Fruit fly (Drosophila melanogaster) whole organism, embryonic: ENCODE results near the gene stg.

Source experiments
- Aef1 ChIP-seq: fragments of 200-800 bp; sonication (Bioruptor generic); IDR thresholded peaks from 3 replicates; pipeline ENCODE4 v1.3.6; 2022; ENCODE audit warnings: missing biosample characterization, missing genetic modification characterization
- Bdp1 ChIP-seq: fragments of 200-800 bp; sonication (Bioruptor generic); optimal IDR thresholded peaks from 3 replicates; lab custom pipeline; 2016; ENCODE audit warnings: missing biosample characterization, missing genetic modification characterization
- CG10565 ChIP-seq: fragments of 200-800 bp; sonication (Bioruptor generic); optimal IDR thresholded peaks from 3 replicates; lab custom pipeline; 2016; ENCODE audit warnings: missing biosample characterization, mild to moderate bottlenecking, missing genetic modification characterization
- CG11696 ChIP-seq: fragments of 200-800 bp; sonication (Bioruptor generic); IDR thresholded peaks from 2 replicates; pipeline ENCODE4 v1.3.6; 2022; ENCODE audit warnings: missing biosample characterization, missing genetic modification characterization
- CG13296 ChIP-seq: fragments of 200-800 bp; sonication (Bioruptor generic); optimal IDR thresholded peaks from 3 replicates; lab custom pipeline; 2018; ENCODE audit warnings: missing biosample characterization, mild to moderate bottlenecking, missing genetic modification characterization
- CG17186 ChIP-seq: fragments of 200-800 bp; sonication (Bioruptor generic); optimal IDR thresholded peaks from 3 replicates; lab custom pipeline; 2017; ENCODE audit warnings: missing biosample characterization, missing genetic modification reagents, missing genetic modification characterization
- CG17361 ChIP-seq: fragments of 200-800 bp; sonication (Bioruptor generic); IDR thresholded peaks from 3 replicates; pipeline ENCODE4 v1.3.6; 2022; ENCODE audit warnings: missing biosample characterization, missing genetic modification characterization
- CG1792 ChIP-seq: fragments of 200-800 bp; sonication (Bioruptor generic); optimal IDR thresholded peaks from 2 replicates; lab custom pipeline; 2016; ENCODE audit warnings: missing biosample characterization, missing genetic modification characterization
- CG18011 ChIP-seq: fragments of 200-800 bp; sonication (Bioruptor generic); optimal IDR thresholded peaks from 2 replicates; lab custom pipeline; 2017; ENCODE audit warnings: missing biosample characterization, missing genetic modification characterization, mild to moderate bottlenecking, moderate library complexity, missing genotype
- CG30020 ChIP-seq: fragments of 200-800 bp; optimal IDR thresholded peaks from 2 replicates; lab custom pipeline; 2019; ENCODE audit warnings: missing biosample characterization, mild to moderate bottlenecking, missing genetic modification characterization, moderate library complexity
- CG3847 ChIP-seq: fragments of 200-800 bp; sonication (Bioruptor generic); IDR thresholded peaks from 2 replicates; pipeline ENCODE4 v1.3.6; 2022; ENCODE audit warnings: missing biosample characterization, missing genetic modification characterization
- CG43689 ChIP-seq: fragments of 200-800 bp; sonication (Bioruptor generic); IDR thresholded peaks from 2 replicates; pipeline ENCODE4 v1.3.6; 2022; ENCODE audit warnings: missing biosample characterization, missing genetic modification characterization
- CG4404 ChIP-seq: fragments of 200-800 bp; sonication (Bioruptor generic); IDR thresholded peaks from 2 replicates; pipeline ENCODE4 v1.3.6; 2022; ENCODE audit warnings: missing biosample characterization, missing genetic modification characterization
- CG6254 ChIP-seq: fragments of 200-800 bp; sonication (Bioruptor generic); optimal IDR thresholded peaks from 3 replicates; lab custom pipeline; 2017; ENCODE audit warnings: mild to moderate bottlenecking, missing biosample characterization, missing genetic modification reagents, missing genetic modification characterization
- CG7987 ChIP-seq: fragments of 200-800 bp; sonication (Bioruptor generic); optimal IDR thresholded peaks from 2 replicates; lab custom pipeline; 2018; ENCODE audit warnings: missing biosample characterization, mild to moderate bottlenecking, missing genetic modification characterization, moderate library complexity
- CG8281 ChIP-seq: fragments of 200-800 bp; sonication (Bioruptor generic); optimal IDR thresholded peaks from 2 replicates; lab custom pipeline; 2018; ENCODE audit warnings: missing biosample characterization, mild to moderate bottlenecking, missing genetic modification characterization, moderate library complexity
- CG8478 ChIP-seq: fragments of >200 bp; optimal IDR thresholded peaks from 2 replicates; lab custom pipeline; 2018
- CG8924 ChIP-seq: fragments of 200-800 bp; optimal IDR thresholded peaks from 3 replicates; lab custom pipeline; 2019; ENCODE audit warnings: missing biosample characterization, mild to moderate bottlenecking, missing genetic modification characterization, moderate library complexity
- CG9437 ChIP-seq: fragments of 200-800 bp; sonication (Bioruptor generic); optimal IDR thresholded peaks from 2 replicates; lab custom pipeline; 2018; ENCODE audit warnings: missing biosample characterization, mild to moderate bottlenecking, missing genetic modification characterization
- D ChIP-seq, 2 experiments: fragments of 200-800 bp in 1 of 2; fragments of >200 bp in 1 of 2; sonication (Bioruptor generic) in 1 of 2; optimal IDR thresholded peaks; 2 replicates in 1 of 2; 3 replicates in 1 of 2; lab custom pipeline; 2017; ENCODE audit warnings: mild to moderate bottlenecking in 1 of 2, missing biosample characterization in 1 of 2, missing genetic modification characterization in 1 of 2, missing genetic modification reagents in 1 of 2
- D19A ChIP-seq: fragments of 200-800 bp; optimal IDR thresholded peaks from 3 replicates; lab custom pipeline; 2019; ENCODE audit warnings: missing biosample characterization, mild to moderate bottlenecking, missing genetic modification characterization, moderate library complexity
- Dek ChIP-seq: fragments of 200-800 bp; sonication (Bioruptor generic); optimal IDR thresholded peaks from 3 replicates; lab custom pipeline; 2019; ENCODE audit warnings: missing biosample characterization, mild to moderate bottlenecking, missing genetic modification characterization, moderate library complexity
- Doc2 ChIP-seq: fragments of 200-800 bp; sonication (Bioruptor generic); IDR thresholded peaks from 2 replicates; pipeline ENCODE4 v1.3.6; 2022; ENCODE audit warnings: missing biosample characterization, missing genetic modification characterization
- Lpt ChIP-seq: fragments of >200 bp; optimal IDR thresholded peaks from 2 replicates; lab custom pipeline; 2018; ENCODE audit warnings: missing biosample characterization, missing genetic modification characterization
- Meics ChIP-seq: fragments of 200-800 bp; sonication (Bioruptor generic); optimal IDR thresholded peaks from 2 replicates; lab custom pipeline; 2017; ENCODE audit warnings: missing biosample characterization, mild to moderate bottlenecking, missing genetic modification characterization
- NC2α ChIP-seq: fragments of 200-800 bp; sonication (Bioruptor generic); optimal IDR thresholded peaks from 2 replicates; lab custom pipeline; 2016; ENCODE audit warnings: missing biosample characterization, missing genetic modification characterization
- Neu2 ChIP-seq: fragments of 200-800 bp; sonication (Bioruptor generic); optimal IDR thresholded peaks from 3 replicates; lab custom pipeline; 2016; ENCODE audit warnings: missing biosample characterization, missing genetic modification characterization, borderline replicate concordance
- Rfx ChIP-seq: fragments of 200-800 bp; sonication (Bioruptor generic); IDR thresholded peaks from 2 replicates; pipeline ENCODE4 v1.3.6; 2022; ENCODE audit warnings: missing biosample characterization, missing genetic modification characterization
- Scr ChIP-seq: fragments of 200-800 bp; sonication (Bioruptor generic); IDR thresholded peaks from 2 replicates; pipeline ENCODE4 v1.3.6; 2022; ENCODE audit warnings: missing biosample characterization, missing genetic modification characterization; ENCODE audit not compliant: partially characterized antibody
- Sox102F ChIP-seq: fragments of 200-800 bp; sonication (Bioruptor generic); optimal IDR thresholded peaks from 2 replicates; lab custom pipeline; 2018; ENCODE audit warnings: missing biosample characterization, mild to moderate bottlenecking, missing genetic modification characterization, moderate library complexity
- Sry-β ChIP-seq: fragments of 200-800 bp; sonication (Bioruptor generic); optimal IDR thresholded peaks from 2 replicates; lab custom pipeline; 2018; ENCODE audit warnings: missing biosample characterization, mild to moderate bottlenecking, missing genetic modification characterization, moderate library complexity
- Trl ChIP-seq, 3 experiments: fragments of >200 bp in 2 of 3; fragments of 200-800 bp in 1 of 3; sonication (Bioruptor generic) in 1 of 3; optimal IDR thresholded peaks; 2 replicates in 1 of 3; 3 replicates in 2 of 3; lab custom pipeline; 2016 to 2017; ENCODE audit warnings: missing biosample characterization in 1 of 3, missing genetic modification characterization in 1 of 3
- br ChIP-seq: fragments of >200 bp; optimal IDR thresholded peaks from 2 replicates; lab custom pipeline; 2017
- chm ChIP-seq: fragments of 200-800 bp; sonication (Bioruptor generic); IDR thresholded peaks from 2 replicates; pipeline ENCODE4 v1.3.6; 2022; ENCODE audit warnings: missing biosample characterization, missing genetic modification characterization
- chn ChIP-seq: fragments of 200-800 bp; sonication (Bioruptor generic); optimal IDR thresholded peaks from 2 replicates; lab custom pipeline; 2016; ENCODE audit warnings: missing biosample characterization, missing genetic modification characterization
- dimm ChIP-seq: fragments of 200-800 bp; sonication (Bioruptor generic); IDR thresholded peaks from 2 replicates; pipeline ENCODE4 v1.3.6; 2022; ENCODE audit warnings: missing biosample characterization, missing genetic modification characterization
- fd64A ChIP-seq: fragments of 200-800 bp; sonication (Bioruptor generic); optimal IDR thresholded peaks from 3 replicates; lab custom pipeline; 2018; ENCODE audit warnings: missing biosample characterization, mild to moderate bottlenecking, missing genetic modification characterization
- gt ChIP-seq: fragments of 200-800 bp; sonication (Bioruptor generic); IDR thresholded peaks from 2 replicates; pipeline ENCODE4 v1.3.6; 2022; ENCODE audit warnings: missing biosample characterization, missing genetic modification characterization
- her ChIP-seq: fragments of 200-800 bp; sonication (Bioruptor generic); optimal IDR thresholded peaks from 2 replicates; lab custom pipeline; 2016; ENCODE audit warnings: missing biosample characterization, missing genetic modification characterization
- mam ChIP-seq: fragments of 200-800 bp; sonication (Bioruptor generic); optimal IDR thresholded peaks from 3 replicates; lab custom pipeline; 2016; ENCODE audit warnings: missing biosample characterization, missing genetic modification characterization
- p53 ChIP-seq: fragments of 200-800 bp; sonication (Bioruptor generic); optimal IDR thresholded peaks from 2 replicates; lab custom pipeline; 2016; ENCODE audit warnings: missing biosample characterization, missing genetic modification characterization
- pan ChIP-seq, 4 experiments: fragments of >200 bp in 3 of 4; fragments of 200-800 bp in 1 of 4; sonication (Bioruptor generic) in 1 of 4; optimal IDR thresholded peaks in 3 of 4; IDR thresholded peaks in 1 of 4; 2 replicates each; pipeline versions ENCODE4 v1.3.6 to Lab custom; 2017 to 2022; ENCODE audit warnings: missing biosample characterization in 2 of 4, missing genetic modification characterization in 2 of 4, mixed read lengths in 1 of 4
- pho ChIP-seq: fragments of 200-800 bp; sonication (Bioruptor generic); optimal IDR thresholded peaks from 2 replicates; lab custom pipeline; 2016; ENCODE audit warnings: missing biosample characterization, missing genetic modification characterization
- sisA ChIP-seq: fragments of 200-800 bp; sonication (Bioruptor generic); IDR thresholded peaks from 2 replicates; pipeline ENCODE4 v1.3.6; 2022; ENCODE audit warnings: missing biosample characterization, missing genetic modification characterization
- so ChIP-seq: fragments of 200-800 bp; sonication (Bioruptor generic); IDR thresholded peaks from 3 replicates; pipeline ENCODE4 v1.3.6; 2022; ENCODE audit warnings: missing biosample characterization, missing genetic modification characterization
- stwl ChIP-seq: fragments of 200-800 bp; sonication (Bioruptor generic); optimal IDR thresholded peaks from 3 replicates; lab custom pipeline; 2018; ENCODE audit warnings: missing biosample characterization, mild to moderate bottlenecking, missing genetic modification characterization, moderate library complexity
- tio ChIP-seq: fragments of 200-800 bp; sonication (Bioruptor generic); optimal IDR thresholded peaks from 2 replicates; lab custom pipeline; 2017; ENCODE audit warnings: missing biosample characterization, missing genetic modification characterization, inconsistent platforms
- twi ChIP-seq: fragments of 200-800 bp; optimal IDR thresholded peaks from 2 replicates; lab custom pipeline; 2019; ENCODE audit warnings: missing biosample characterization, mild to moderate bottlenecking, missing genetic modification characterization, moderate library complexity

Gene stg

DNA sequence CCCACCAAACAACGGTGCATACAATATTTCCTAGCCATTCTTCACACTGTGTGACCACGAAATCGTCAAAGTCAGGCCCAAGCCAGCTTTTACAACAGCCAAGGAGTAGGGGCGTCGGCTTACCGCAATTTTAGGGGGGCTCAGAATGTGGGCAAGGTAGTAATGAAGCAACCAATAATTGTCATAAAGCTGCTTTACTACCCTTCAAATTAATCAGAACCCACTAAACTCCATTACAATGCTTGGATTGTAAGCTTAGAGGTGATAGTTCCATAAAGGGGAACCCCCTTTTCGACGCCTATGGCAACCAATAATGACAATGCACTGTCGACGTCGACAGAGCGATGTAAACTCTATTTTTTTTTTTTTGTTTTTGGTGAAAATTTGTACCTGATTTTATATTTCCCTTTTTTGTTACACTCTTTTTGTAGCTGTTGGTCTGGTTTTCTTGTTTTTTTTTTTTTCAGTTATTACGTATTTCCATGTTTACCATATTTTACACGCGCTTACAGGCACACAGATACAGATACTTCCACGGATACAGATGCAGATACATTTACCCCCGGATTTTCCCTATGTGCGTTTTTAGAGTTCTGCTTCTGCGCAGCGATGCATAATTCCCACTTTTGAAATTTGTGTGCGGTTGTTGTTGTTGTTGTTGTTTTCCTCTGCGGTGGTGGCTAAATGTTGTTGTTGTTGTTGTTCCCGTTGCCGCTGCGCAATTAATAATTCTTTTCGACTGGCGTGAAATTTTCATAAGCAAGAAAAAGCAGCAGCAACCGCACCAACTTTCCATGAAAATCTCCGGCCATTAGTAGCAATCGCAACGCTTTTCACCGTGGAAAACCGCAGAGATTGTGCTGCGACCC, 50.8 kb downstream of the stg start (continued):
- TF ChIP-seq CG10565 (peak; percentile 24), CG43689 (no peak), Aef1 (GFP tag; lab: Robert Waterston, UW) (peak; percentile 37; the same call in 1 of the 3 replicates), CG17186 (GFP tag; lab: Kevin White, UChicago) (peak; percentile 47), Neu2 (GFP tag; lab: Kevin White, UChicago) (no peak), CG7987 (no peak), CG3847 (GFP tag; lab: Robert Waterston, UW) (peak; percentile 65), CG9437 (GFP tag; lab: Kevin White, UChicago) (peak; percentile 58), Sry-β (GFP tag; lab: Kevin White, UChicago) (no peak), gt (GFP tag; lab: Robert Waterston, UW) (peak; percentile 49; the same call in 1 of the 2 replicates), Doc2 (GFP tag; lab: Robert Waterston, UW) (peak; percentile 51; the same call in 1 of the 2 replicates), p53 (GFP tag; lab: Kevin White, UChicago) (no peak), Lpt (GFP tag; lab: Kevin White, UChicago) (no peak), Scr (GFP tag; lab: Robert Waterston, UW) (no peak), pan (optimal IDR thresholded peaks at IDR 0.05; lab: Kevin White, UChicago) (no peak), pan (GFP tag; optimal IDR thresholded peaks at IDR 0.05 in 1 of 2, IDR thresholded peaks at IDR 0.05 in 1 of 2) (peak in 1 of 2 experiments; percentile 71), CG8478 (lab: Kevin White, UChicago) (no peak), Dek (tag; lab: Kevin White, UChicago) (peak; percentile 48), NC2α (GFP tag; lab: Kevin White, UChicago) (peak; percentile 53), chm (peak; percentile 75; the same call in 1 of the 2 replicates), CG1792 (GFP tag; lab: Kevin White, UChicago) (peak; percentile 45), CG18011 (GFP tag; lab: Kevin White, UChicago) (no peak), twi (tag; lab: Kevin White, UChicago) (peak; percentile 40), D19A (tag; lab: Kevin White, UChicago) (peak; percentile 71), tio (peak; percentile 41), CG8924 (peak; percentile 77), CG4404 (GFP tag; lab: Robert Waterston, UW) (peak; percentile 35; the same call in 1 of the 2 replicates), dimm (GFP tag; lab: Robert Waterston, UW) (peak; percentile 60; the same call in 1 of the 2 replicates), CG11696 (peak; percentile 69), stwl (tag; lab: Kevin White, UChicago) (no peak), sisA (GFP tag; lab: Robert Waterston, UW) (peak; percentile 83), CG6254 (GFP tag; lab: Kevin White, UChicago) (peak; percentile 63), mam (peak; percentile 60), CG17361 (peak; percentile 87), CG30020 (tag; lab: Kevin White, UChicago) (peak; percentile 1), Rfx (GFP tag; lab: Robert Waterston, UW) (peak; percentile 60), fd64A (peak; percentile 79), chn (GFP tag; lab: Kevin White, UChicago) (peak; percentile 73), pho (GFP tag; lab: Kevin White, UChicago) (peak; percentile 9), D (optimal IDR thresholded peaks at IDR 0.05; lab: Kevin White, UChicago) (no peak), D (GFP tag; optimal IDR thresholded peaks at IDR 0.05; lab: Kevin White, UChicago) (peak; percentile 87), Sox102F (peak; percentile 90), Meics (GFP tag; lab: Kevin White, UChicago) (peak; percentile 42), CG8281 (peak; percentile 58), Trl (optimal IDR thresholded peaks at IDR 0.05; lab: Kevin White, UChicago) (no peak), Trl (GFP tag; optimal IDR thresholded peaks at IDR 0.05; lab: Kevin White, UChicago) (peak; percentile 74), Bdp1 (peak; percentile 55), her (GFP tag; lab: Kevin White, UChicago) (peak; percentile 58), br (lab: Kevin White, UChicago) (no peak), CG13296 (GFP tag; lab: Kevin White, UChicago) (peak; percentile 50), so (GFP tag; lab: Robert Waterston, UW) (peak; percentile 68; the same call in 1 of the 3 replicates)
